Worm (Caenorhabditis elegans) whole organism, young adult: Measurements from ENCODE around the gene twk-24.

Experiments
- C06A6.2 ChIP-seq: fragments of 200-800 bp; sonication (Bioruptor generic); conservative IDR thresholded peaks from 2 replicates; pipeline ENCODE4 v1.3.6; 2022; ENCODE audit warnings: missing genetic modification characterization, missing compliant biosample characterization
- Y56A3A.18 ChIP-seq: fragments of 200-800 bp; sonication (Bioruptor generic); IDR thresholded peaks from 2 replicates; pipeline ENCODE4 v1.3.6; 2022; ENCODE audit warnings: missing genetic modification reagents, missing genetic modification characterization, missing compliant biosample characterization
- Y95B8A.8 ChIP-seq: fragments of 200-800 bp; sonication (Bioruptor generic); IDR thresholded peaks from 2 replicates; pipeline ENCODE4 v1.3.6; 2022; ENCODE audit warnings: missing genetic modification reagents, missing genetic modification characterization, missing compliant biosample characterization
- ZK185.1 ChIP-seq: sonication (generic microtip); optimal IDR thresholded peaks from 2 replicates; lab custom pipeline; 2016; ENCODE audit warnings: mild to moderate bottlenecking, missing genetic modification characterization, missing compliant biosample characterization; ENCODE audit not compliant: poor library complexity, severe bottlenecking
- atf-7 ChIP-seq: sonication (generic microtip); optimal IDR thresholded peaks from 2 replicates; lab custom pipeline; 2017; ENCODE audit warnings: mild to moderate bottlenecking, missing genetic modification characterization, missing compliant biosample characterization
- attf-5 ChIP-seq: fragments of 200-800 bp; sonication (Bioruptor generic); optimal IDR thresholded peaks from 2 replicates; lab custom pipeline; 2018; ENCODE audit warnings: mild to moderate bottlenecking, missing genetic modification characterization, missing compliant biosample characterization
- cebp-1 ChIP-seq, 2 experiments: fragments of 200-800 bp in 1 of 2; sonication (Bioruptor generic) in 1 of 2; sonication (generic microtip) in 1 of 2; IDR thresholded peaks in 1 of 2; optimal IDR thresholded peaks in 1 of 2; 2 replicates each; pipeline versions ENCODE4 v1.3.6 to Lab custom; 2017 to 2022; ENCODE audit warnings: missing compliant biosample characterization in 2 of 2, missing genetic modification characterization in 2 of 2, mild to moderate bottlenecking in 1 of 2, missing genetic modification reagents in 1 of 2, moderate library complexity in 1 of 2
- ceh-100 ChIP-seq: fragments of 200-800 bp; sonication (Bioruptor generic); IDR thresholded peaks from 2 replicates; pipeline ENCODE4 v1.3.6; 2022; ENCODE audit warnings: missing genetic modification reagents, missing genetic modification characterization, missing compliant biosample characterization
- chd-7 ChIP-seq: sonication (generic microtip); optimal IDR thresholded peaks from 2 replicates; lab custom pipeline; 2016; ENCODE audit warnings: mild to moderate bottlenecking, missing genetic modification characterization, moderate library complexity, missing compliant biosample characterization
- egl-18 ChIP-seq: fragments of 200-800 bp; sonication (Bioruptor generic); IDR thresholded peaks from 2 replicates; pipeline ENCODE4 v1.3.6; 2022; ENCODE audit warnings: missing genetic modification reagents, missing genetic modification characterization, missing compliant biosample characterization
- egrh-3 ChIP-seq: fragments of 200-800 bp; sonication (Bioruptor generic); IDR thresholded peaks from 2 replicates; pipeline ENCODE4 v1.3.6; 2022; ENCODE audit warnings: missing genetic modification reagents, missing genetic modification characterization, missing compliant biosample characterization
- ekl-4 ChIP-seq: fragments of 200-800 bp; sonication (Bioruptor generic); IDR thresholded peaks from 2 replicates; pipeline ENCODE4 v1.3.6; 2022; ENCODE audit warnings: missing genetic modification reagents, missing genetic modification characterization, missing compliant biosample characterization
- ets-4 ChIP-seq: fragments of 200-800 bp; sonication (Bioruptor generic); optimal IDR thresholded peaks from 2 replicates; lab custom pipeline; 2018; ENCODE audit warnings: mild to moderate bottlenecking, missing genetic modification characterization, missing compliant biosample characterization
- fkh-3 ChIP-seq: sonication (generic microtip); optimal IDR thresholded peaks from 2 replicates; lab custom pipeline; 2016; ENCODE audit warnings: mild to moderate bottlenecking, missing genetic modification characterization, missing compliant biosample characterization
- him-1 ChIP-seq: sonication (generic microtip); optimal IDR thresholded peaks from 2 replicates; lab custom pipeline; 2016; ENCODE audit warnings: missing genotype, missing genetic modification reagents, missing genetic modification characterization, missing compliant biosample characterization
- hlh-12 ChIP-seq: sonication (generic microtip); optimal IDR thresholded peaks from 2 replicates; lab custom pipeline; 2016; ENCODE audit warnings: missing genetic modification characterization, missing compliant biosample characterization
- hsf-1 ChIP-seq: fragments of 200-800 bp; sonication (Bioruptor generic); IDR thresholded peaks from 2 replicates; pipeline ENCODE4 v1.3.6; 2022; ENCODE audit warnings: missing genetic modification reagents, missing genetic modification characterization, missing compliant biosample characterization
- let-607 ChIP-seq, 2 experiments: fragments of 200-800 bp in 1 of 2; sonication (Bioruptor generic) in 1 of 2; sonication (generic microtip) in 1 of 2; optimal IDR thresholded peaks; 2 replicates each; lab custom pipeline; 2016 to 2018; ENCODE audit warnings: mild to moderate bottlenecking in 2 of 2, missing compliant biosample characterization in 2 of 2, missing genetic modification characterization in 2 of 2, moderate library complexity in 2 of 2, missing genotype in 1 of 2
- lin-40 ChIP-seq: sonication (generic microtip); optimal IDR thresholded peaks from 2 replicates; lab custom pipeline; 2016; ENCODE audit warnings: missing genetic modification characterization, mild to moderate bottlenecking, missing compliant biosample characterization, missing genotype, missing genetic modification reagents
- mel-28 ChIP-seq: sonication (generic microtip); optimal IDR thresholded peaks from 2 replicates; lab custom pipeline; 2016; ENCODE audit warnings: borderline replicate concordance, mild to moderate bottlenecking, missing genetic modification characterization, missing compliant biosample characterization
- mxl-1 ChIP-seq: sonication (generic microtip); optimal IDR thresholded peaks from 2 replicates; lab custom pipeline; 2016; ENCODE audit warnings: missing genetic modification characterization, missing compliant biosample characterization
- nfya-1 ChIP-seq: sonication (generic microtip); optimal IDR thresholded peaks from 2 replicates; lab custom pipeline; 2017; ENCODE audit warnings: antibody characterized with exemption, missing compliant biosample characterization, missing genetic modification characterization, borderline replicate concordance; ENCODE audit not compliant: insufficient read depth
- nhr-80 ChIP-seq: sonication (generic microtip); optimal IDR thresholded peaks from 2 replicates; lab custom pipeline; 2016; ENCODE audit warnings: missing genetic modification characterization, missing compliant biosample characterization
- pbrm-1 ChIP-seq: fragments of 200-800 bp; sonication (Bioruptor generic); IDR thresholded peaks from 2 replicates; pipeline ENCODE4 v1.3.6; 2022; ENCODE audit warnings: missing genetic modification reagents, missing genetic modification characterization, missing compliant biosample characterization
- sdz-38 ChIP-seq: sonication (generic microtip); optimal IDR thresholded peaks from 2 replicates; lab custom pipeline; 2016; ENCODE audit warnings: missing genotype, missing genetic modification characterization, missing compliant biosample characterization
- snpc-3.4 ChIP-seq: sonication (generic microtip); optimal IDR thresholded peaks from 2 replicates; lab custom pipeline; 2017; ENCODE audit warnings: missing genetic modification characterization, mild to moderate bottlenecking, missing compliant biosample characterization, antibody characterized with exemption, moderate library complexity, missing genotype, missing genetic modification reagents
- snpc-4 ChIP-seq, 5 experiments: fragments of 150-350 bp in 1 of 5; sonication (generic microtip) in 4 of 5; optimal IDR thresholded peaks; 2 replicates each; lab custom pipeline; 2014 to 2018; ENCODE audit warnings: missing genetic modification characterization in 5 of 5, missing biosample characterization in 3 of 5, antibody characterized with exemption in 2 of 5, mild to moderate bottlenecking in 2 of 5, missing compliant biosample characterization in 2 of 5, missing genotype in 2 of 5, moderate library complexity in 2 of 5, missing genetic modification reagents in 1 of 5
- tlf-1 ChIP-seq: fragments of 200-800 bp; sonication (Bioruptor generic); optimal IDR thresholded peaks from 2 replicates; lab custom pipeline; 2018; ENCODE audit warnings: mild to moderate bottlenecking, missing genetic modification characterization, missing compliant biosample characterization
- zim-3 ChIP-seq: sonication (generic microtip); optimal IDR thresholded peaks from 2 replicates; lab custom pipeline; 2017; ENCODE audit warnings: mild to moderate bottlenecking, missing genetic modification characterization, moderate library complexity, missing compliant biosample characterization
- ztf-25 ChIP-seq: fragments of 200-800 bp; sonication (Bioruptor generic); IDR thresholded peaks from 2 replicates; pipeline ENCODE4 v1.3.6; 2022; ENCODE audit warnings: missing genetic modification reagents, missing genetic modification characterization, missing compliant biosample characterization
- ztf-26 ChIP-seq: sonication (generic microtip); optimal IDR thresholded peaks from 2 replicates; lab custom pipeline; 2017; ENCODE audit warnings: missing genetic modification characterization, missing compliant biosample characterization
- ztf-28 ChIP-seq: fragments of 200-800 bp; sonication (Bioruptor generic); IDR thresholded peaks from 2 replicates; pipeline ENCODE4 v1.3.6; 2022; ENCODE audit warnings: missing genetic modification reagents, missing genetic modification characterization, missing compliant biosample characterization

twk-24 gene

DNA sequence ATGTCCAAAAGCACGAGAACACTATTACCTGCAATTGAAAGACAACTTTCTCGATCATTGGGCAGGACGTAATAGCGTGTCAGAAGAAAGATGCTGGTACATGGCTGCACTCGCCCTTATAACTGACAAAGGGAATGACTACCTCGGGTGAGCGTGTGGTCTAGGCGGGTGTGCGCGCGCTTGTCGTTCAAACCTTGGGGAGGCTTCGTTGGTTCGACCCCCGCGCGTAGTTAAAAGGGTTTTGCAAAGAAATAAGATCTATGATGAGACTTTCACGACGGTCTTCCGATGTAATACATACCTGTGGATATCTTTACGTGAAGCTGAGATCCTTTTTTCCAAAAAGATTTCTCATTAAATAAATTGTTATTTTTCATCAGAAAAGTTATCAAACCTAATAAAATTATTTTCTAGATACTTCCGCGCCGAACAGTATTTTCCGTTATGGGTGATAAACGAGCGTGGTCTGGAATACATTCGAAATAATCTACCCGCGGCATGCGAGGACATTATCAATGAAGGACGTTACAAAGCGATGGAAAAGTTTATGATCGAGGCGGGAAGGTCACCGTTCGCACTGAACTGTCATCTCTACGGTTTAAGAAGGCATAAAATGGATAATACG, 34.4 kb upstream of the twk-24 start (continued):
- no peak for TF ChIP-seq nfya-1 (tag; lab: Kevin White, UChicago)
- peak; percentile 94 for TF ChIP-seq C06A6.2
- peak; percentile 99 for TF ChIP-seq Y56A3A.18 (GFP tag; lab: Robert Waterston, UW)
- peak; percentile 97 for TF ChIP-seq atf-7 (tag; lab: Kevin White, UChicago)
- TF ChIP-seq him-1 (tag; lab: Kevin White, UChicago) = peak; percentile 99
- TF ChIP-seq hlh-12 (tag; lab: Kevin White, UChicago) = peak; percentile 92
- TF ChIP-seq Y95B8A.8 (GFP tag; lab: Robert Waterston, UW) = peak; percentile 93
- peak; percentile 99 for TF ChIP-seq egl-18
- TF ChIP-seq pbrm-1 (GFP tag; lab: Robert Waterston, UW) = peak; percentile 90
- peak; percentile 91 for TF ChIP-seq snpc-3.4 (tag; lab: Kevin White, UChicago)
- peak; percentile 76 for TF ChIP-seq sdz-38 (tag; lab: Kevin White, UChicago)
- peak; percentile 99 for TF ChIP-seq zim-3 (tag; lab: Kevin White, UChicago)
- TF ChIP-seq ztf-25 (GFP tag; lab: Robert Waterston, UW) = peak; percentile 98

ce11 chrV:12301985-12302591, 33.0 kb upstream of the twk-24 start, which contains the start of the genes frm-7 and F55C5.17:
frm-7 (plus strand) TSS chrV:12302484.
F55C5.17 (plus strand) TSS chrV:12302541.
- no peak for TF ChIP-seq fkh-3 (tag; lab: Kevin White, UChicago)
- peak; percentile 20 for TF ChIP-seq tlf-1 (GFP tag; lab: Kevin White, UChicago)
- TF ChIP-seq ekl-4 (GFP tag; lab: Robert Waterston, UW) = no peak
- TF ChIP-seq hsf-1 (GFP tag; lab: Robert Waterston, UW) = peak; percentile 86
- TF ChIP-seq mel-28 (tag; lab: Kevin White, UChicago) = no peak
- TF ChIP-seq cebp-1 (GFP tag; IDR thresholded peaks at IDR 0.05; lab: Robert Waterston, UW) = no peak
- TF ChIP-seq cebp-1 (tag; optimal IDR thresholded peaks at IDR 0.05; lab: Kevin White, UChicago) = peak; percentile 42
- no peak for TF ChIP-seq ceh-100 (GFP tag; lab: Robert Waterston, UW)
- no peak for TF ChIP-seq egrh-3 (GFP tag; lab: Robert Waterston, UW)
- TF ChIP-seq ztf-25 (GFP tag; lab: Robert Waterston, UW) = no peak
- peak; percentile 33 for TF ChIP-seq ZK185.1
- TF ChIP-seq ztf-28 (GFP tag; lab: Robert Waterston, UW) = no peak
- TF ChIP-seq ztf-26 (tag; lab: Kevin White, UChicago) = peak; percentile 64
- peak; percentile 32 for TF ChIP-seq chd-7 (tag; lab: Kevin White, UChicago)
- TF ChIP-seq C06A6.2 = 0 out of 2 replicates have a peak, but pooled peaks have one; percentile 37
- TF ChIP-seq let-607 (tag; optimal IDR thresholded peaks at IDR 0.05; lab: Kevin White, UChicago) = no peak
- TF ChIP-seq mxl-1 (tag; lab: Kevin White, UChicago) = no peak
- peak; percentile 51 for TF ChIP-seq atf-7 (tag; lab: Kevin White, UChicago)
- TF ChIP-seq attf-5 (GFP tag; lab: Kevin White, UChicago) = peak; percentile 14
- 0 out of 2 replicates have a peak, but pooled peaks have one; percentile 27 for TF ChIP-seq Y56A3A.18 (GFP tag; lab: Robert Waterston, UW)
- TF ChIP-seq snpc-4 (GFP tag; optimal IDR thresholded peaks at IDR 0.05; lab: Kevin White, UChicago) = no peak
- peak in 2 of 4 experiments; percentile 6 to 15 for TF ChIP-seq snpc-4 (tag; optimal IDR thresholded peaks at IDR 0.05; lab: Kevin White, UChicago)
- TF ChIP-seq nhr-80 (tag; lab: Kevin White, UChicago) = peak; percentile 58
- peak; percentile 48 for TF ChIP-seq lin-40 (tag; lab: Kevin White, UChicago)
- TF ChIP-seq hlh-12 (tag; lab: Kevin White, UChicago) = no peak
- TF ChIP-seq ets-4 (GFP tag; lab: Kevin White, UChicago) = no peak
